Worm (Caenorhabditis elegans): ENCODE measurements around the gene K02E10.4.

- no peak for TF ChIP-seq tab-1 (GFP tag; IDR thresholded peaks at IDR 0.05)
- no peak for TF ChIP-seq T22C8.4 (GFP tag; IDR thresholded peaks at IDR 0.05)
- no peak for TF ChIP-seq klf-2 (GFP tag; conservative IDR thresholded peaks at IDR 0.05)
- no peak for TF ChIP-seq ref-1 (GFP tag; conservative IDR thresholded peaks at IDR 0.05)
Measured at ce11 chrX:2438857-2439256, 44.2 kb upstream of the K02E10.4 start, which contains the start of gene gid-2.
